ENCODE assay signal across 2 fruit fly cellular contexts in the genomic region with DNA sequence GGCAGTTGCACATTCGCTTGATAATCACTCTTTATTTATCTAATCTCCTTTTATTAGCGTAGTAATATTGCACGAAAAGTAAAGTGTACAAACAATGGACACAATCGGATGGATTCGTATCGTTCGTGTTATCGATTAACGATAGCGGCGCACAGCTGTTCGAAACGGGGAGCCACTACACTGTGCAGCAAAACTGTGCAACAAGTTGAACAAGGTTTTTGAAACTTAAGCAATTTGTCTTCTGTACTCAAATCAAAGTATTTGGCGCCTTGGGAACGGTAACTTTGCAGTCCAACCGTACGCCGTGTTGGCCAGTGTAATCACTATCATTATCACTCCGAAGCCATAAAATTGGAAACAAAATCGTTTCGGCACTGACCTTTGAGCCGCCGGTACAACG.
TF ChIP-seq lines count a peak whose summit lies in the region.

TSS of gene Tsp3A (minus strand) at position 88 of the 400 bp plus-strand sequence.
TSS of gene Seipin (plus strand) at position 149 of the 400 bp plus-strand sequence.

TF ChIP-seq in whole organism, embryonic, 481 proteins besides CTCF, POLR2A, EP300 and RAD21 (continued from another document and continues in another):
- TF ChIP-seq CG3995 (GFP tag; optimal IDR thresholded peaks at IDR 0.05; lab: Kevin White, UChicago) (peak; percentile 71), slbo (GFP tag; IDR thresholded peaks at IDR 0.05; lab: Robert Waterston, UW) (peak; percentile 93), tio (GFP tag; optimal IDR thresholded peaks at IDR 0.05; lab: Kevin White, UChicago) (no peak), D19B (GFP tag; optimal IDR thresholded peaks at IDR 0.05; lab: Kevin White, UChicago) (peak; percentile 77), unc-4 (GFP tag; IDR thresholded peaks at IDR 0.05; lab: Robert Waterston, UW; ENCODE audit: partially characterized antibody) (peak; percentile 57), Chrac-16 (GFP tag; optimal IDR thresholded peaks at IDR 0.05; lab: Kevin White, UChicago) (peak; percentile 73), CG6254 (GFP tag; optimal IDR thresholded peaks at IDR 0.05; lab: Kevin White, UChicago) (no peak), Eip74EF (GFP tag; optimal IDR thresholded peaks at IDR 0.05; lab: Kevin White, UChicago) (peak in 1 of 2 experiments; percentile 70), CG32532 (GFP tag; IDR thresholded peaks at IDR 0.05; lab: Robert Waterston, UW) (peak; percentile 93), CG1792 (GFP tag; optimal IDR thresholded peaks at IDR 0.05; lab: Kevin White, UChicago) (peak; percentile 74), danr (GFP tag; IDR thresholded peaks at IDR 0.05; lab: Robert Waterston, UW) (peak; percentile 61), HLH54F (GFP tag; optimal IDR thresholded peaks at IDR 0.05; lab: Kevin White, UChicago) (peak; percentile 82), CG1024 (GFP tag; IDR thresholded peaks at IDR 0.05; lab: Robert Waterston, UW) (peak; percentile 77), trh (GFP tag; optimal IDR thresholded peaks at IDR 0.05; lab: Kevin White, UChicago) (no peak), vnd (GFP tag; IDR thresholded peaks at IDR 0.05; lab: Robert Waterston, UW; ENCODE audit: partially characterized antibody) (no peak), CG3407 (GFP tag; optimal IDR thresholded peaks at IDR 0.05; lab: Kevin White, UChicago) (peak; percentile 57), Dfd (GFP tag; optimal IDR thresholded peaks at IDR 0.05; lab: Kevin White, UChicago) (no peak), CkIIα-i1 (GFP tag; IDR thresholded peaks at IDR 0.05; lab: Robert Waterston, UW) (0 out of 2 replicates have a peak, but pooled peaks have one; percentile 41), BEAF-32 (GFP tag; optimal IDR thresholded peaks at IDR 0.05; lab: Kevin White, UChicago) (peak; percentile 47), sug (tag; optimal IDR thresholded peaks at IDR 0.05; lab: Kevin White, UChicago) (peak; percentile 85), CG10654 (GFP tag; optimal IDR thresholded peaks at IDR 0.05; lab: Kevin White, UChicago) (peak; percentile 79), chm (GFP tag; IDR thresholded peaks at IDR 0.05; lab: Robert Waterston, UW) (peak; percentile 93), lola (GFP tag; optimal IDR thresholded peaks at IDR 0.05; lab: Kevin White, UChicago) (peak in 1 of 3 experiments; percentile 46), slp2 (GFP tag; optimal IDR thresholded peaks at IDR 0.05; lab: Kevin White, UChicago) (peak; percentile 75), grn (GFP tag; optimal IDR thresholded peaks at IDR 0.05; lab: Kevin White, UChicago) (peak; percentile 86), Kr (GFP tag; optimal IDR thresholded peaks at IDR 0.05; lab: Kevin White, UChicago) (no peak), CG17829 (tag; optimal IDR thresholded peaks at IDR 0.05; lab: Kevin White, UChicago) (peak; percentile 81), Sry-β (GFP tag; optimal IDR thresholded peaks at IDR 0.05; lab: Kevin White, UChicago) (no peak), jumu (GFP tag; optimal IDR thresholded peaks at IDR 0.05; lab: Kevin White, UChicago) (peak; percentile 60), ranshi (GFP tag; IDR thresholded peaks at IDR 0.05; lab: Robert Waterston, UW) (peak; percentile 87), lab (GFP tag; optimal IDR thresholded peaks at IDR 0.05; lab: Kevin White, UChicago) (peak; percentile 97), ind (GFP tag; optimal IDR thresholded peaks at IDR 0.05; lab: Kevin White, UChicago) (peak; percentile 86), HHEX (GFP tag; optimal IDR thresholded peaks at IDR 0.05; lab: Kevin White, UChicago) (peak; percentile 91), Hmx (GFP tag; optimal IDR thresholded peaks at IDR 0.05; lab: Kevin White, UChicago) (no peak), gcm2 (GFP tag; optimal IDR thresholded peaks at IDR 0.05; lab: Kevin White, UChicago) (peak; percentile 58), shn (GFP tag; optimal IDR thresholded peaks at IDR 0.05; lab: Kevin White, UChicago) (peak; percentile 74), CG4820 (GFP tag; optimal IDR thresholded peaks at IDR 0.05; lab: Kevin White, UChicago) (peak; percentile 73), chn (GFP tag; optimal IDR thresholded peaks at IDR 0.05; lab: Kevin White, UChicago) (peak; percentile 62), CG10543 (GFP tag; optimal IDR thresholded peaks at IDR 0.05; lab: Kevin White, UChicago) (peak; percentile 70), CG6272 (GFP tag; IDR thresholded peaks at IDR 0.05; lab: Robert Waterston, UW) (peak; percentile 82), ab (GFP tag; optimal IDR thresholded peaks at IDR 0.05; lab: Kevin White, UChicago) (no peak), Dek (tag; optimal IDR thresholded peaks at IDR 0.05; lab: Kevin White, UChicago) (peak; percentile 88), CG5953 (GFP tag; IDR thresholded peaks at IDR 0.05; lab: Robert Waterston, UW) (peak; percentile 74), CG4617 (GFP tag; optimal IDR thresholded peaks at IDR 0.05; lab: Kevin White, UChicago; ENCODE audit: borderline replicate concordance) (peak; percentile 73), cas (GFP tag; IDR thresholded peaks at IDR 0.05; lab: Robert Waterston, UW) (peak; percentile 81), Bteb2 (GFP tag; optimal IDR thresholded peaks at IDR 0.05; lab: Kevin White, UChicago) (peak; percentile 68), sna (GFP tag; IDR thresholded peaks at IDR 0.05; lab: Robert Waterston, UW; ENCODE audit: partially characterized antibody) (peak; percentile 44), tna (GFP tag; IDR thresholded peaks at IDR 0.05; lab: Robert Waterston, UW; ENCODE audit: partially characterized antibody) (peak; percentile 27; the same call in 1 of the 2 replicates), Oaz (GFP tag; IDR thresholded peaks at IDR 0.05; lab: Robert Waterston, UW) (peak; percentile 76), CG18476 (GFP tag; optimal IDR thresholded peaks at IDR 0.05; lab: Kevin White, UChicago) (peak; percentile 56), da (GFP tag; optimal IDR thresholded peaks at IDR 0.05; lab: Kevin White, UChicago) (peak; percentile 69), dmrt99B (tag; optimal IDR thresholded peaks at IDR 0.05; lab: Kevin White, UChicago) (no peak), CG3065 (GFP tag; optimal IDR thresholded peaks at IDR 0.05; lab: Kevin White, UChicago) (no peak), eve (GFP tag; optimal IDR thresholded peaks at IDR 0.05; lab: Kevin White, UChicago) (no peak), CG3281 (GFP tag; optimal IDR thresholded peaks at IDR 0.05; lab: Kevin White, UChicago) (peak; percentile 89), CG14014 (GFP tag; IDR thresholded peaks at IDR 0.05; lab: Robert Waterston, UW) (peak; percentile 90), CG9817 (tag; optimal IDR thresholded peaks at IDR 0.05; lab: Kevin White, UChicago) (peak; percentile 70), CG13296 (GFP tag; optimal IDR thresholded peaks at IDR 0.05; lab: Kevin White, UChicago) (peak; percentile 89), Usf (GFP tag; optimal IDR thresholded peaks at IDR 0.05; lab: Kevin White, UChicago) (peak; percentile 65), h (optimal IDR thresholded peaks at IDR 0.05; lab: Kevin White, UChicago) (no peak), ATbp (GFP tag; optimal IDR thresholded peaks at IDR 0.05; lab: Kevin White, UChicago) (peak; percentile 57), croc (GFP tag; conservative IDR thresholded peaks at IDR 0.05; lab: Robert Waterston, UW) (peak; percentile 36; the same call in 2 of the 3 replicates)

TF ChIP-seq in whole organism, prepupa, 60 proteins besides CTCF, POLR2A, EP300 and RAD21 (continued from another document):
- peak; percentile 91 for TF ChIP-seq CG6276 (GFP tag; optimal IDR thresholded peaks at IDR 0.05; lab: Kevin White, UChicago)
- TF ChIP-seq esn (GFP tag; optimal IDR thresholded peaks at IDR 0.05; lab: Kevin White, UChicago): peak; percentile 85
- peak; percentile 78 for TF ChIP-seq CG31627 (GFP tag; optimal IDR thresholded peaks at IDR 0.05; lab: Kevin White, UChicago)
- TF ChIP-seq Sox14 (GFP tag; optimal IDR thresholded peaks at IDR 0.05; lab: Kevin White, UChicago): peak; percentile 90
- peak; percentile 73 for TF ChIP-seq CG34406 (GFP tag; optimal IDR thresholded peaks at IDR 0.05; lab: Kevin White, UChicago)
- peak; percentile 83 for TF ChIP-seq CG15336 (GFP tag; IDR thresholded peaks at IDR 0.05; lab: Robert Waterston, UW)
- TF ChIP-seq acj6 (GFP tag; optimal IDR thresholded peaks at IDR 0.05; lab: Kevin White, UChicago): no peak
- peak; percentile 60 for TF ChIP-seq Sox15 (GFP tag; optimal IDR thresholded peaks at IDR 0.05; lab: Kevin White, UChicago)
- peak; percentile 80 for TF ChIP-seq CG10669 (GFP tag; optimal IDR thresholded peaks at IDR 0.05; lab: Kevin White, UChicago)
- TF ChIP-seq pdm3 (GFP tag; optimal IDR thresholded peaks at IDR 0.05; lab: Kevin White, UChicago): no peak
- TF ChIP-seq lz (GFP tag; optimal IDR thresholded peaks at IDR 0.05; lab: Kevin White, UChicago): peak; percentile 84
TF ChIP-seq in whole organism, prepupa: peak in this region for 48.
